Worm (Caenorhabditis elegans) whole organism, mixed stage, embryonic: ENCODE results near the gene fbxb-59.

Experiments
- ham-2 ChIP-seq: fragments of 200-800 bp; sonication (Bioruptor generic); optimal IDR thresholded peaks from 2 replicates; lab custom pipeline; 2018; ENCODE audit warnings: mild to moderate bottlenecking, missing genetic modification characterization, missing compliant biosample characterization
- mep-1 ChIP-seq: fragments of 150-350 bp; optimal IDR thresholded peaks from 2 replicates; lab custom pipeline; 2017; ENCODE audit warnings: missing biosample characterization, missing genetic modification reagents, missing genetic modification characterization, inconsistent platforms
- nhr-12 ChIP-seq: fragments of 150-350 bp; optimal IDR thresholded peaks from 2 replicates; lab custom pipeline; 2014; ENCODE audit warnings: missing biosample characterization, missing genetic modification characterization
- pha-4 ChIP-seq: fragments of 150-350 bp; optimal IDR thresholded peaks from 2 replicates; lab custom pipeline; 2018; ENCODE audit warnings: missing biosample characterization, missing genetic modification reagents, missing genetic modification characterization
- snpc-4 ChIP-seq: fragments of 150-350 bp; optimal IDR thresholded peaks from 2 replicates; lab custom pipeline; 2014; ENCODE audit warnings: missing biosample characterization, missing genetic modification characterization
- ztf-11 ChIP-seq: fragments of 150-350 bp; optimal IDR thresholded peaks from 2 replicates; lab custom pipeline; 2014; ENCODE audit warnings: missing biosample characterization, missing genetic modification characterization

ce11 chrV:20201316-20201715, 4.7 kb downstream of the fbxb-59 start, which contains the start of gene fbxa-114:
- TF ChIP-seq pha-4 (tag; lab: Kevin White, UChicago) = no peak
- TF ChIP-seq ham-2 (GFP tag; lab: Kevin White, UChicago) = no peak
- no peak for TF ChIP-seq snpc-4 (tag; lab: Kevin White, UChicago)
- no peak for TF ChIP-seq mep-1 (tag; lab: Kevin White, UChicago)
- TF ChIP-seq nhr-12 = no peak
- no peak for TF ChIP-seq ztf-11 (tag; lab: Kevin White, UChicago)
